Worm (Caenorhabditis elegans): ENCODE measurements around the gene srw-24.

DNA sequence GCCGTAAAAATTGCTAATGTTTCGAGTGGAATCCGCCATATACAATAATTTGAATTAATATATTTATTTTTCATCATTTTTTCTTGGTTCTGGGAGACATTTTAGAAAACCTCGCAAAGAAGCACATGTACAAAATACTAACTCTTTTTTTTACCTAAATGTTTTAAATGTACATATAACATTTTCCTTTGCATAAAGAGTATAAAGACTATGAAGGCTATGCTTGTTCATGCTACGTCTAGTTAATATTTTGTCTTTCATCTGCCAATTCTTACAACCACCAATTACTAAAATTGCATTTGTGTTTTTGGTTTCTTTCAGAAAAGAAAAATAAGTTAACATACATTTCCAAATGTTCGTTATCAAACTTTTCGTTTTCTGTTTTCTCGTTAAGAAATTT, 2.4 kb upstream of the srw-24 start, which contains the start of gene irld-25:
- TF ChIP-seq isw-1 (GFP tag; IDR thresholded peaks at IDR 0.05) (no peak), nhr-237 (tag; optimal IDR thresholded peaks at IDR 0.05) (no peak), ces-1 (GFP tag; optimal IDR thresholded peaks at IDR 0.05) (no peak), snpc-4 (tag; optimal IDR thresholded peaks at IDR 0.05) (no peak), fkh-10 (GFP tag; optimal IDR thresholded peaks at IDR 0.05) (no peak), lin-13 (GFP tag; optimal IDR thresholded peaks at IDR 0.05) (no peak), nhr-47 (tag; optimal IDR thresholded peaks at IDR 0.05) (no peak), ceh-8 (GFP tag; optimal IDR thresholded peaks at IDR 0.05) (no peak), rnt-1 (tag; optimal IDR thresholded peaks at IDR 0.05) (no peak), Y116A8C.19 (tag; optimal IDR thresholded peaks at IDR 0.05; ENCODE audit: borderline replicate concordance) (no peak), fkh-4 (tag; optimal IDR thresholded peaks at IDR 0.05; ENCODE audit: borderline replicate concordance) (no peak), lsy-2 (tag; optimal IDR thresholded peaks at IDR 0.05) (no peak), egl-27 (tag; optimal IDR thresholded peaks at IDR 0.05) (no peak), ceh-88 (GFP tag; IDR thresholded peaks at IDR 0.05) (no peak)
